Worm (Caenorhabditis elegans) whole organism, mixed stage, embryonic: Measurements from ENCODE around the gene pqn-32.

ENCODE experiments used
- elt-3 ChIP-seq: fragments of 150-350 bp; optimal IDR thresholded peaks from 2 replicates; lab custom pipeline; 2014; ENCODE audit warnings: missing biosample characterization, missing genetic modification characterization
- unc-39 ChIP-seq: fragments of 150-350 bp; optimal IDR thresholded peaks from 2 replicates; lab custom pipeline; 2014; ENCODE audit warnings: missing biosample characterization, missing genetic modification characterization
- ztf-11 ChIP-seq: fragments of 150-350 bp; optimal IDR thresholded peaks from 2 replicates; lab custom pipeline; 2014; ENCODE audit warnings: missing biosample characterization, missing genetic modification characterization

ce11 chrII:13091857-13092256, 16.0 kb upstream of the pqn-32 start:
- TF ChIP-seq ztf-11 (tag; lab: Kevin White, UChicago) (no peak), unc-39 (no peak), elt-3 (tag; lab: Kevin White, UChicago) (no peak)
